Fruit fly (Drosophila melanogaster): ENCODE data around the gene CG3437.
A peak's percentile ranks its signal among the peaks of the same experiment; 100 is the strongest.

Gene CG3437

dm6 chr3L:9457619-9458092 lies at the start of gene CG3437 (continued):
- TF ChIP-seq Spps (tag; optimal IDR thresholded peaks at IDR 0.05) (peak; percentile 96), CG3838 (GFP tag; optimal IDR thresholded peaks at IDR 0.05) (peak; percentile 96), fd96Cb (tag; optimal IDR thresholded peaks at IDR 0.05) (peak; percentile 99), CG1233 (GFP tag; optimal IDR thresholded peaks at IDR 0.05) (peak; percentile 99), Ssrp (tag; optimal IDR thresholded peaks at IDR 0.05) (peak; percentile 98), CG8924 (tag; optimal IDR thresholded peaks at IDR 0.05) (peak; percentile 96), fru (optimal IDR thresholded peaks at IDR 0.05) (no peak), chinmo (GFP tag; IDR thresholded peaks at IDR 0.05; ENCODE audit: partially characterized antibody) (0 out of 4 replicates have a peak, but pooled peaks have one; percentile 57), Elba2 (GFP tag; optimal IDR thresholded peaks at IDR 0.05) (peak; percentile 53), Max (GFP tag; optimal IDR thresholded peaks at IDR 0.05) (peak; percentile 97), NK7.1 (GFP tag; optimal IDR thresholded peaks at IDR 0.05) (peak; percentile 98), D (optimal IDR thresholded peaks at IDR 0.05) (no peak), D (GFP tag; optimal IDR thresholded peaks at IDR 0.05) (peak; percentile 98), Sry-β (GFP tag; optimal IDR thresholded peaks at IDR 0.05) (peak; percentile 74), Trl (optimal IDR thresholded peaks at IDR 0.05) (no peak), Trl (GFP tag; optimal IDR thresholded peaks at IDR 0.05) (peak; percentile 99), CG9609 (GFP tag; optimal IDR thresholded peaks at IDR 0.05) (peak; percentile 98), crol (GFP tag; IDR thresholded peaks at IDR 0.05) (peak; percentile 85), Dp (GFP tag; optimal IDR thresholded peaks at IDR 0.05) (peak; percentile 40), CkIIα-i1 (GFP tag; IDR thresholded peaks at IDR 0.05) (peak; percentile 96), CG2889 (GFP tag; IDR thresholded peaks at IDR 0.05) (peak; percentile 98), CG17829 (tag; optimal IDR thresholded peaks at IDR 0.05) (peak; percentile 96), CG11085 (GFP tag; IDR thresholded peaks at IDR 0.05) (peak; percentile 99), schlank (tag; optimal IDR thresholded peaks at IDR 0.05) (peak; percentile 96), ab (GFP tag; optimal IDR thresholded peaks at IDR 0.05) (peak; percentile 97), slbo (GFP tag; IDR thresholded peaks at IDR 0.05) (peak; percentile 99), CG14050 (GFP tag; IDR thresholded peaks at IDR 0.05) (peak; percentile 99), Lim3 (GFP tag; IDR thresholded peaks at IDR 0.05) (peak; percentile 97), C15 (GFP tag; IDR thresholded peaks at IDR 0.05) (peak; percentile 98), gcm2 (GFP tag; optimal IDR thresholded peaks at IDR 0.05) (peak; percentile 97), HHEX (GFP tag; optimal IDR thresholded peaks at IDR 0.05) (peak; percentile 99), Nf-YB (GFP tag; optimal IDR thresholded peaks at IDR 0.05) (peak; percentile 87), pnt (GFP tag; optimal IDR thresholded peaks at IDR 0.05) (peak; percentile 99)

- TF ChIP-seq exex (tag; optimal IDR thresholded peaks at IDR 0.05) (peak; percentile 64), Fer3 (tag; optimal IDR thresholded peaks at IDR 0.05) (no peak), sima (GFP tag; optimal IDR thresholded peaks at IDR 0.05) (no peak)
Observed at dm6 chr3L:9506421-9506820, 49.0 kb upstream of the CG3437 start.

- TF ChIP-seq Ssrp (tag; optimal IDR thresholded peaks at IDR 0.05) (no peak), Asciz (GFP tag; optimal IDR thresholded peaks at IDR 0.05) (no peak), CG9609 (GFP tag; optimal IDR thresholded peaks at IDR 0.05) (no peak), Trl (optimal IDR thresholded peaks at IDR 0.05) (peak; percentile 9 to 21), Trl (GFP tag; optimal IDR thresholded peaks at IDR 0.05) (no peak), Aef1 (GFP tag; IDR thresholded peaks at IDR 0.05) (no peak), Sox100B (GFP tag; optimal IDR thresholded peaks at IDR 0.05) (peak; percentile 61), CG13894 (tag; optimal IDR thresholded peaks at IDR 0.05) (peak; percentile 29), CG3163 (GFP tag; optimal IDR thresholded peaks at IDR 0.05) (peak; percentile 83), E2f1 (GFP tag; IDR thresholded peaks at IDR 0.05) (no peak), Hey (tag; optimal IDR thresholded peaks at IDR 0.05) (no peak), HLHmδ (GFP tag; optimal IDR thresholded peaks at IDR 0.05) (no peak), sna (GFP tag; IDR thresholded peaks at IDR 0.05; ENCODE audit: partially characterized antibody) (no peak), bowl (GFP tag; IDR thresholded peaks at IDR 0.05) (no peak), CG10321 (GFP tag; IDR thresholded peaks at IDR 0.05) (peak; percentile 69; the same call in 1 of the 2 replicates), en (GFP tag; optimal IDR thresholded peaks at IDR 0.05) (no peak), Spps (tag; optimal IDR thresholded peaks at IDR 0.05) (no peak), sens (GFP tag) (peak; percentile 26), Dref (GFP tag; IDR thresholded peaks at IDR 0.05) (no peak), Scr (GFP tag; IDR thresholded peaks at IDR 0.05; ENCODE audit: partially characterized antibody) (no peak)
Observed at dm6 chr3L:9505713-9506062, 48.2 kb upstream of the CG3437 start.
